Worm (Caenorhabditis elegans): ENCODE measurements around the gene rips-1.
A peak's percentile ranks its signal among the peaks of the same experiment; 100 is the strongest.

Gene rips-1

DNA sequence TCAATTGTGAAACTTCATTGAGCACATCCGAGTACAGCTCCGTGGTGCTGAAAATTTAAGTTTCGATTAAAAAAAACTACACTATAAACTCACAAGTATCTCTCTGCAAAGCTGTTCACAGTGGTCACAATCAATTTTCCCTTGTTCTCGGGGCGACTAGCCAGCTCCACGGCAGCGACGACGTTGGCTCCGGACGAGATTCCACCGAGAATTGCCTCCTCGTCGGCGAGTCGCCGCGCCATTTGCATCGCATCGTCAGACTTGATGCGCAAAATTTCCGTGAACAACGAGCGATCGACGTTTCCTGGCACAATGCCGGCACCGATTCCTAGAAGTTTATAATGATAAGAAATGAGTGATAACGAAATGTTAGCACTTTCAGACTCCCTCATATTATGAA lies 2.8 kb downstream of the rips-1 start:
- no peak for TF ChIP-seq nhr-11 (tag; optimal IDR thresholded peaks at IDR 0.05)
- no peak for TF ChIP-seq ceh-82 (tag; optimal IDR thresholded peaks at IDR 0.05)
- no peak for TF ChIP-seq ama-1 (optimal IDR thresholded peaks at IDR 0.05)
- no peak for TF ChIP-seq lin-13 (GFP tag; optimal IDR thresholded peaks at IDR 0.05)
- TF ChIP-seq peb-1 (tag; optimal IDR thresholded peaks at IDR 0.05) = no peak
- no peak for TF ChIP-seq mbf-1 (tag; optimal IDR thresholded peaks at IDR 0.05)
- TF ChIP-seq nhr-12 (tag; optimal IDR thresholded peaks at IDR 0.05) = no peak
- TF ChIP-seq nhr-21 (tag; optimal IDR thresholded peaks at IDR 0.05) = no peak
- TF ChIP-seq ceh-16 (tag; optimal IDR thresholded peaks at IDR 0.05) = no peak
- no peak for TF ChIP-seq F13H6.1 (tag; optimal IDR thresholded peaks at IDR 0.05)
- TF ChIP-seq unc-55 (GFP tag; optimal IDR thresholded peaks at IDR 0.05) = no peak
- no peak for TF ChIP-seq sem-4 (tag; optimal IDR thresholded peaks at IDR 0.05)
- TF ChIP-seq gmeb-1 (tag; optimal IDR thresholded peaks at IDR 0.05) = no peak
- TF ChIP-seq lsy-2 (tag; optimal IDR thresholded peaks at IDR 0.05) = no peak
- no peak for TF ChIP-seq nhr-25 (tag; optimal IDR thresholded peaks at IDR 0.05)
- no peak for TF ChIP-seq nhr-237 (tag; optimal IDR thresholded peaks at IDR 0.05)
- no peak for TF ChIP-seq nhr-10 (tag; optimal IDR thresholded peaks at IDR 0.05)
- no peak for TF ChIP-seq fos-1 (tag; optimal IDR thresholded peaks at IDR 0.05)

DNA sequence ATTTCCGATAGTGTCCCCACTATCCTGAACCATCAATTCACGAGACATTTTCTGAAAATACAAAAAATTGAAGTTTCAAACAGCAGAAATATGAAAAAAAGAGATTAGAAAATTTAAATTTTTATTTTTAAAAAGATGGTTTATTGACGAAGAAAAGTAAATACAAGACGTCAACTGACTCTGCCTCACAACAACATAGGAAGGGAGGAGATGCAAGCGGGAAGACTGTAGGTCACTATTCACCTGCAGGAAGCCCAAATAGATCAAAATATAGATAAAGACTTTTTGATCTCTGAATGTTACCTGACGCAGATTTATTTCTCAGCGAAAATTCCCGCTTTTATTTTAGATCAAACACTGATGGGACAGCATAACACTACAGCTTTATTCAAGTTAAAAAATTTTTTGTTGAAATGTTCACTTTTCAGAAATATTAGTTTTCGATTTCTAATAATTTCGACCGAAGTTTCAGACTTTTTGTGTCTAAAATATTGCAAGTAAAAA lies 4.3 kb downstream of the rips-1 start, which contains the start of gene cysl-3:
cysl-3 (minus strand) TSS at position 51 of the 504 bp plus-strand sequence.
- TF ChIP-seq skn-1 (tag; optimal IDR thresholded peaks at IDR 0.05) = no peak
- no peak for TF ChIP-seq egl-27 (tag; optimal IDR thresholded peaks at IDR 0.05)
- TF ChIP-seq aly-2 (tag; optimal IDR thresholded peaks at IDR 0.05) = no peak
- no peak for TF ChIP-seq elt-3 (tag; optimal IDR thresholded peaks at IDR 0.05)
- no peak for TF ChIP-seq alr-1 (tag; optimal IDR thresholded peaks at IDR 0.05)
- TF ChIP-seq dmd-4 (tag; optimal IDR thresholded peaks at IDR 0.05) = no peak

DNA sequence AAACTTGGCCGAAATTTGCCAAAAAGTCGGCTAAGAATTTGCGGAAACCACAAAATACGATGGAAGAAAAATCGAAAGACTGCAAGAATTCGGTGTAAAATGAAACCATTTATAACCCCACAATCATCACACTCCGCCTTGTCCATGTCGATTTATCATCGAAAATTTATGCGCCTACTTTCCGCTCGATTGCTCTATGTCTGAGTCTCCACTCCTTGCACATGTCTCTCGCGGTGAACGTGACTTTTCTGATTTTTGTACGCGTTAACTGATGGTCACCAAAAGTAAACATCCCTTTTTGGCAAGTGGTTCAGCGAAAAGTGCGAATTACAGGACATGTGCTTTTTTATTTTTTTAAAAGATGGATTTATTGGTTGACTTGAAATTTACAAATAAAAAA lies 5.1 kb downstream of the rips-1 start:
- TF ChIP-seq ztf-4 (tag; optimal IDR thresholded peaks at IDR 0.05) (no peak), nhr-10 (tag; optimal IDR thresholded peaks at IDR 0.05) (no peak), sem-4 (tag; optimal IDR thresholded peaks at IDR 0.05) (no peak), aly-2 (tag; optimal IDR thresholded peaks at IDR 0.05) (no peak), sma-9 (GFP tag; optimal IDR thresholded peaks at IDR 0.05) (peak; percentile 31), sma-9 (tag; optimal IDR thresholded peaks at IDR 0.05) (no peak), elt-1 (tag; optimal IDR thresholded peaks at IDR 0.05) (no peak), fos-1 (tag; optimal IDR thresholded peaks at IDR 0.05) (peak; percentile 61), blmp-1 (tag; optimal IDR thresholded peaks at IDR 0.05; ENCODE audit: insufficient read depth) (no peak), ceh-82 (tag; optimal IDR thresholded peaks at IDR 0.05) (no peak), skn-1 (tag; optimal IDR thresholded peaks at IDR 0.05) (no peak), alr-1 (tag; optimal IDR thresholded peaks at IDR 0.05) (no peak), nhr-237 (tag; optimal IDR thresholded peaks at IDR 0.05) (no peak), unc-55 (GFP tag; optimal IDR thresholded peaks at IDR 0.05) (no peak), sma-3 (GFP tag; optimal IDR thresholded peaks at IDR 0.05) (no peak), dmd-4 (tag; optimal IDR thresholded peaks at IDR 0.05) (no peak), nhr-12 (tag; optimal IDR thresholded peaks at IDR 0.05) (no peak), zag-1 (tag; optimal IDR thresholded peaks at IDR 0.05) (no peak), mbf-1 (tag; optimal IDR thresholded peaks at IDR 0.05) (no peak), mab-5 (tag; optimal IDR thresholded peaks at IDR 0.05) (no peak), snpc-4 (tag; optimal IDR thresholded peaks at IDR 0.05) (no peak), gmeb-1 (tag; optimal IDR thresholded peaks at IDR 0.05) (peak; percentile 49), nhr-6 (tag; optimal IDR thresholded peaks at IDR 0.05) (no peak), elt-3 (tag; optimal IDR thresholded peaks at IDR 0.05) (no peak), egl-27 (tag; optimal IDR thresholded peaks at IDR 0.05) (no peak), C34F6.9 (tag; optimal IDR thresholded peaks at IDR 0.05) (no peak), R02D3.7 (tag; optimal IDR thresholded peaks at IDR 0.05) (no peak), nhr-129 (tag; optimal IDR thresholded peaks at IDR 0.05) (peak; percentile 16)

DNA sequence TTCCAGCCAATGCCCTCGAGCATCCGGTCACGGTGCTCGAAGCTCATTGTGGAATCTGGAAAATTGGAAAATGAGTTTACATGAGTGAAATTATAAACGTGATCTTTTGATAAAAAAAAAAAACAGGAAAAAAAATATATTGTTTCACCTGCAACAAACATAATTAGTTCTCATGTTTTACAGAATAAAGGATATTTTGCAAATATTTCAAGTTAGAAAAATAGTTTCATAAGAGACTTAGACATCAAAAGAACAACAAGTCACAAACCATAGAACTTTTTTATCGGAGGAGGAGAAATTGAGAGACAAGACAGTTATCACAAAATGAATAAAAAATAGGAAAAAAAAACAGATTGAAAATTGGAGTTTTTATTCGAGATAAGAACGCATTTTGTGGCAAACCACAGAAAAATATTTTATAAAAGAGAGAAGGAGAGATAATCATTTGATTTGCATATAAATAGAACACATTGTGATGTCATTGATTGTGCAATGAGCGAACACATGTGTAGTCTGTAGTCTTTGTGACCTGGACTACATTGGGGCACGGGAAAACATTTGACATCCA lies 12.4 kb downstream of the rips-1 start, which contains the start of gene R08F11.1:
R08F11.1 (minus strand) TSS at position 51 of the 568 bp plus-strand sequence.
- no peak for TF ChIP-seq nhr-10 (tag; optimal IDR thresholded peaks at IDR 0.05)
- TF ChIP-seq gmeb-1 (tag; optimal IDR thresholded peaks at IDR 0.05) = peak; percentile 15
- TF ChIP-seq fos-1 (tag; optimal IDR thresholded peaks at IDR 0.05) = peak; percentile 26
- TF ChIP-seq peb-1 (tag; optimal IDR thresholded peaks at IDR 0.05) = no peak
